Worm (Caenorhabditis elegans) whole organism, early embryonic: ENCODE results near the gene cct-2.

Experiments used
- B0310.2 ChIP-seq: sonication (generic microtip); optimal IDR thresholded peaks from 2 replicates; lab custom pipeline; 2016; ENCODE audit warnings: mild to moderate bottlenecking, missing genetic modification characterization, missing compliant biosample characterization
- F13C5.2 ChIP-seq: sonication (generic microtip); optimal IDR thresholded peaks from 2 replicates; lab custom pipeline; 2017; ENCODE audit warnings: mild to moderate bottlenecking, missing genetic modification characterization, inconsistent platforms, missing compliant biosample characterization
- aly-1 ChIP-seq: sonication (generic microtip); optimal IDR thresholded peaks from 2 replicates; lab custom pipeline; 2016; ENCODE audit warnings: missing genetic modification characterization, missing compliant biosample characterization
- ama-1 ChIP-seq: fragments of 150-350 bp; optimal IDR thresholded peaks from 2 replicates; lab custom pipeline; 2014
- ceh-13 ChIP-seq: fragments of 200-800 bp; sonication (Bioruptor generic); optimal IDR thresholded peaks from 2 replicates; lab custom pipeline; 2018; ENCODE audit warnings: mild to moderate bottlenecking, missing genetic modification characterization, missing compliant biosample characterization
- ceh-36 ChIP-seq: sonication (generic microtip); optimal IDR thresholded peaks from 2 replicates; lab custom pipeline; 2016; ENCODE audit warnings: missing genetic modification characterization, inconsistent platforms, missing compliant biosample characterization
- ets-7 ChIP-seq: sonication (generic microtip); optimal IDR thresholded peaks from 2 replicates; lab custom pipeline; 2016; ENCODE audit warnings: missing genotype, missing genetic modification characterization, missing compliant biosample characterization
- flt-1 ChIP-seq: fragments of 200-800 bp; sonication (Bioruptor generic); IDR thresholded peaks from 2 replicates; pipeline ENCODE4 v1.3.6; 2022; ENCODE audit warnings: missing genetic modification characterization, missing compliant biosample characterization
- hmbx-1 ChIP-seq: sonication (generic microtip); optimal IDR thresholded peaks from 2 replicates; lab custom pipeline; 2016; ENCODE audit warnings: mild to moderate bottlenecking, missing genetic modification characterization, missing compliant biosample characterization
- hmg-4 ChIP-seq: fragments of 200-800 bp; sonication (Bioruptor generic); optimal IDR thresholded peaks from 2 replicates; lab custom pipeline; 2018; ENCODE audit warnings: mild to moderate bottlenecking, missing genetic modification characterization, missing compliant biosample characterization
- hnd-1 ChIP-seq: sonication (generic microtip); optimal IDR thresholded peaks from 2 replicates; lab custom pipeline; 2016; ENCODE audit warnings: missing genetic modification characterization, missing compliant biosample characterization
- pes-1 ChIP-seq: fragments of 200-800 bp; sonication (Bioruptor generic); IDR thresholded peaks from 2 replicates; pipeline ENCODE4 v1.3.6; 2022; ENCODE audit warnings: missing genetic modification reagents, missing genetic modification characterization, missing compliant biosample characterization
- scrt-1 ChIP-seq: fragments of 200-800 bp; sonication (Bioruptor generic); IDR thresholded peaks from 2 replicates; pipeline ENCODE4 v1.3.6; 2022; ENCODE audit warnings: missing genetic modification characterization, missing compliant biosample characterization
- sea-1 ChIP-seq: fragments of 200-800 bp; sonication (Bioruptor generic); conservative IDR thresholded peaks from 2 replicates; pipeline ENCODE4 v1.3.6; 2022; ENCODE audit warnings: missing genetic modification characterization, missing compliant biosample characterization
- tbx-11 ChIP-seq: fragments of 200-800 bp; sonication (Bioruptor generic); IDR thresholded peaks from 2 replicates; pipeline ENCODE4 v1.3.6; 2022; ENCODE audit warnings: missing genetic modification characterization, missing compliant biosample characterization
- tbx-37 ChIP-seq: fragments of 200-800 bp; sonication (Bioruptor generic); conservative IDR thresholded peaks from 2 replicates; pipeline ENCODE4 v1.3.6; 2022; ENCODE audit warnings: missing genetic modification reagents, missing genetic modification characterization, missing compliant biosample characterization
- tra-4 ChIP-seq: sonication (generic microtip); optimal IDR thresholded peaks from 2 replicates; lab custom pipeline; 2017; ENCODE audit warnings: missing genetic modification characterization, missing compliant biosample characterization

Gene cct-2

ce11 chrII:8903871-8904270 is 23.7 kb upstream of the cct-2 start:
- TF ChIP-seq tbx-11 (GFP tag; lab: Robert Waterston, UW) (no peak), B0310.2 (tag; lab: Kevin White, UChicago) (no peak), sea-1 (GFP tag; lab: Robert Waterston, UW) (no peak), F13C5.2 (tag; lab: Kevin White, UChicago) (no peak), tbx-37 (GFP tag; lab: Robert Waterston, UW) (no peak), ceh-13 (no peak), tra-4 (tag; lab: Kevin White, UChicago) (no peak), flt-1 (GFP tag; lab: Robert Waterston, UW) (no peak), scrt-1 (GFP tag; lab: Robert Waterston, UW) (no peak), ceh-36 (no peak)

ce11 chrII:8911929-8912328 is 15.6 kb upstream of the cct-2 start, which contains the start of gene B0457.4:
TSS of gene B0457.4 (minus strand) at chrII:8912029.
- TF ChIP-seq ets-7 (tag; lab: Kevin White, UChicago) (no peak), sea-1 (GFP tag; lab: Robert Waterston, UW) (no peak), hmbx-1 (tag; lab: Kevin White, UChicago) (no peak), scrt-1 (GFP tag; lab: Robert Waterston, UW) (no peak), tra-4 (tag; lab: Kevin White, UChicago) (no peak), hnd-1 (tag; lab: Kevin White, UChicago) (no peak), pes-1 (GFP tag; lab: Robert Waterston, UW) (no peak), B0310.2 (tag; lab: Kevin White, UChicago) (no peak), tbx-37 (GFP tag; lab: Robert Waterston, UW) (no peak)

- TF ChIP-seq tbx-11 (GFP tag; lab: Robert Waterston, UW): no peak
- TF ChIP-seq sea-1 (GFP tag; lab: Robert Waterston, UW): no peak
- no peak for TF ChIP-seq ceh-36
- TF ChIP-seq hmg-4: no peak
- no peak for TF ChIP-seq flt-1 (GFP tag; lab: Robert Waterston, UW)
- TF ChIP-seq F13C5.2 (tag; lab: Kevin White, UChicago): no peak
- TF ChIP-seq aly-1 (tag; lab: Kevin White, UChicago): no peak
- no peak for TF ChIP-seq ets-7 (tag; lab: Kevin White, UChicago)
- no peak for TF ChIP-seq pes-1 (GFP tag; lab: Robert Waterston, UW)
- no peak for TF ChIP-seq hmbx-1 (tag; lab: Kevin White, UChicago)
- TF ChIP-seq hnd-1 (tag; lab: Kevin White, UChicago): no peak
- TF ChIP-seq ama-1 (lab: Kevin White, UChicago): no peak
Measured at ce11 chrII:8912523-8913017, 15.0 kb upstream of the cct-2 start.

ce11 chrII:8914654-8915053 is 12.9 kb upstream of the cct-2 start:
- TF ChIP-seq pes-1 (GFP tag; lab: Robert Waterston, UW): no peak
- TF ChIP-seq hmg-4: no peak
- no peak for TF ChIP-seq scrt-1 (GFP tag; lab: Robert Waterston, UW)
- TF ChIP-seq tra-4 (tag; lab: Kevin White, UChicago): no peak
- TF ChIP-seq ceh-13: no peak
- TF ChIP-seq hmbx-1 (tag; lab: Kevin White, UChicago): no peak
- no peak for TF ChIP-seq flt-1 (GFP tag; lab: Robert Waterston, UW)
- no peak for TF ChIP-seq tbx-37 (GFP tag; lab: Robert Waterston, UW)
- TF ChIP-seq ets-7 (tag; lab: Kevin White, UChicago): no peak
- TF ChIP-seq aly-1 (tag; lab: Kevin White, UChicago): no peak
- no peak for TF ChIP-seq B0310.2 (tag; lab: Kevin White, UChicago)
- no peak for TF ChIP-seq ceh-36
- TF ChIP-seq tbx-11 (GFP tag; lab: Robert Waterston, UW): no peak
- no peak for TF ChIP-seq ama-1 (lab: Kevin White, UChicago)
- no peak for TF ChIP-seq F13C5.2 (tag; lab: Kevin White, UChicago)
- no peak for TF ChIP-seq sea-1 (GFP tag; lab: Robert Waterston, UW)
- no peak for TF ChIP-seq hnd-1 (tag; lab: Kevin White, UChicago)

- TF ChIP-seq ama-1 (lab: Kevin White, UChicago): no peak
- TF ChIP-seq B0310.2 (tag; lab: Kevin White, UChicago): no peak
- no peak for TF ChIP-seq tbx-11 (GFP tag; lab: Robert Waterston, UW)
- TF ChIP-seq flt-1 (GFP tag; lab: Robert Waterston, UW): no peak
- no peak for TF ChIP-seq hmbx-1 (tag; lab: Kevin White, UChicago)
- no peak for TF ChIP-seq hmg-4
- no peak for TF ChIP-seq pes-1 (GFP tag; lab: Robert Waterston, UW)
- TF ChIP-seq tbx-37 (GFP tag; lab: Robert Waterston, UW): no peak
- no peak for TF ChIP-seq tra-4 (tag; lab: Kevin White, UChicago)
- TF ChIP-seq sea-1 (GFP tag; lab: Robert Waterston, UW): no peak
- TF ChIP-seq ceh-36: no peak
Measured at ce11 chrII:8916656-8917055, 10.9 kb upstream of the cct-2 start.

ce11 chrII:8917339-8917738 is 10.2 kb upstream of the cct-2 start:
- TF ChIP-seq B0310.2 (tag; lab: Kevin White, UChicago) (no peak), sea-1 (GFP tag; lab: Robert Waterston, UW) (no peak), F13C5.2 (tag; lab: Kevin White, UChicago) (no peak), ceh-13 (no peak), hnd-1 (tag; lab: Kevin White, UChicago) (no peak), scrt-1 (GFP tag; lab: Robert Waterston, UW) (no peak), ets-7 (tag; lab: Kevin White, UChicago) (no peak), tbx-11 (GFP tag; lab: Robert Waterston, UW) (no peak), ceh-36 (no peak)

ce11 chrII:8920315-8920714 is 7.2 kb upstream of the cct-2 start:
- TF ChIP-seq scrt-1 (GFP tag; lab: Robert Waterston, UW): no peak
- TF ChIP-seq F13C5.2 (tag; lab: Kevin White, UChicago): no peak
- no peak for TF ChIP-seq tbx-11 (GFP tag; lab: Robert Waterston, UW)
- no peak for TF ChIP-seq hmbx-1 (tag; lab: Kevin White, UChicago)
- TF ChIP-seq sea-1 (GFP tag; lab: Robert Waterston, UW): no peak
- no peak for TF ChIP-seq hmg-4
- TF ChIP-seq tbx-37 (GFP tag; lab: Robert Waterston, UW): no peak
- no peak for TF ChIP-seq ets-7 (tag; lab: Kevin White, UChicago)
- no peak for TF ChIP-seq tra-4 (tag; lab: Kevin White, UChicago)
- no peak for TF ChIP-seq B0310.2 (tag; lab: Kevin White, UChicago)
- no peak for TF ChIP-seq hnd-1 (tag; lab: Kevin White, UChicago)
